Worm (Caenorhabditis elegans): Measurements from ENCODE around the gene vang-1.
A peak's percentile ranks its signal among the peaks of the same experiment; 100 is the strongest.

Gene vang-1

ce11 chrX:2903715-2904419, 18.2 kb downstream of the vang-1 start:
- TF ChIP-seq syd-9 (tag; optimal IDR thresholded peaks at IDR 0.05) (no peak), che-1 (tag; optimal IDR thresholded peaks at IDR 0.05) (no peak), ceh-14 (tag; optimal IDR thresholded peaks at IDR 0.05) (no peak)

ce11 chrX:2906062-2906732, 20.5 kb downstream of the vang-1 start:
- TF ChIP-seq nhr-232 (tag; optimal IDR thresholded peaks at IDR 0.05): no peak
- TF ChIP-seq ceh-9 (tag; optimal IDR thresholded peaks at IDR 0.05): no peak
- TF ChIP-seq nfya-1 (tag; optimal IDR thresholded peaks at IDR 0.05): no peak
- no peak for TF ChIP-seq dmd-4 (tag; optimal IDR thresholded peaks at IDR 0.05; ENCODE audit: borderline replicate concordance)
- TF ChIP-seq lin-11 (tag; optimal IDR thresholded peaks at IDR 0.05): no peak
- no peak for TF ChIP-seq C08G9.2 (tag; optimal IDR thresholded peaks at IDR 0.05)
- TF ChIP-seq sox-2 (GFP tag; IDR thresholded peaks at IDR 0.05): no peak
- TF ChIP-seq tbx-7 (tag; optimal IDR thresholded peaks at IDR 0.05): no peak

- no peak for TF ChIP-seq dve-1 (tag; optimal IDR thresholded peaks at IDR 0.05)
- TF ChIP-seq T23F11.4 (GFP tag; optimal IDR thresholded peaks at IDR 0.05): peak; percentile 5
- peak; percentile 23 for TF ChIP-seq ceh-6 (GFP tag; optimal IDR thresholded peaks at IDR 0.05)
Observed at ce11 chrX:2907296-2907873, 21.7 kb downstream of the vang-1 start.

ce11 chrX:2909227-2909626, 23.6 kb downstream of the vang-1 start, which contains the start of gene nmy-1:
Gene nmy-1, plus strand, starts transcription at chrX:2909527.
- TF ChIP-seq ets-4 (tag; optimal IDR thresholded peaks at IDR 0.05): no peak
- TF ChIP-seq ceh-6 (GFP tag; optimal IDR thresholded peaks at IDR 0.05): no peak
- no peak for TF ChIP-seq pax-1 (tag; optimal IDR thresholded peaks at IDR 0.05)
- TF ChIP-seq ahr-1 (tag; optimal IDR thresholded peaks at IDR 0.05): no peak
- TF ChIP-seq C08G9.2 (tag; optimal IDR thresholded peaks at IDR 0.05): no peak
- no peak for TF ChIP-seq unc-55 (GFP tag; optimal IDR thresholded peaks at IDR 0.05)
- TF ChIP-seq fax-1 (tag; optimal IDR thresholded peaks at IDR 0.05): no peak
- TF ChIP-seq ceh-48 (tag; optimal IDR thresholded peaks at IDR 0.05): no peak
- TF ChIP-seq ztf-16 (tag; optimal IDR thresholded peaks at IDR 0.05): no peak
- TF ChIP-seq C38D4.7 (GFP tag; optimal IDR thresholded peaks at IDR 0.05): no peak
- TF ChIP-seq unc-42 (tag; optimal IDR thresholded peaks at IDR 0.05): no peak
- TF ChIP-seq ceh-34 (tag; optimal IDR thresholded peaks at IDR 0.05): no peak
- TF ChIP-seq tbx-7 (tag; optimal IDR thresholded peaks at IDR 0.05): no peak
- TF ChIP-seq K02D7.2 (tag; optimal IDR thresholded peaks at IDR 0.05): no peak

- TF ChIP-seq ref-2 (tag; optimal IDR thresholded peaks at IDR 0.05) (no peak), C08G9.2 (tag; optimal IDR thresholded peaks at IDR 0.05) (no peak), ahr-1 (tag; optimal IDR thresholded peaks at IDR 0.05) (no peak), fax-1 (tag; optimal IDR thresholded peaks at IDR 0.05) (no peak), unc-55 (GFP tag; optimal IDR thresholded peaks at IDR 0.05) (no peak), hlh-13 (GFP tag; optimal IDR thresholded peaks at IDR 0.05) (no peak), hlh-6 (tag; optimal IDR thresholded peaks at IDR 0.05) (no peak), hlh-30 (tag; optimal IDR thresholded peaks at IDR 0.05; ENCODE audit: insufficient read depth) (no peak), C38D4.7 (GFP tag; optimal IDR thresholded peaks at IDR 0.05) (no peak), ceh-6 (GFP tag; optimal IDR thresholded peaks at IDR 0.05) (no peak), madf-2 (tag; optimal IDR thresholded peaks at IDR 0.05) (no peak), tbx-2 (tag; optimal IDR thresholded peaks at IDR 0.05) (no peak), ceh-22 (tag; optimal IDR thresholded peaks at IDR 0.05) (no peak), ceh-9 (tag; optimal IDR thresholded peaks at IDR 0.05) (no peak), nfya-1 (tag; optimal IDR thresholded peaks at IDR 0.05) (no peak), T23F11.4 (GFP tag; optimal IDR thresholded peaks at IDR 0.05) (no peak), odd-2 (tag; optimal IDR thresholded peaks at IDR 0.05) (no peak), nhr-232 (tag; optimal IDR thresholded peaks at IDR 0.05) (no peak), ceh-2 (tag; optimal IDR thresholded peaks at IDR 0.05) (no peak), pax-1 (tag; optimal IDR thresholded peaks at IDR 0.05) (no peak)
Observed at ce11 chrX:2912689-2913088, 27.0 kb downstream of the vang-1 start.

Measured in whole organism, late embryonic.